Fruit fly (Drosophila melanogaster) whole organism, prepupa: ENCODE data around the gene CG11714.

Source experiments
- CG7368 ChIP-seq: fragments of 200-800 bp; sonication (Bioruptor generic); optimal IDR thresholded peaks from 3 replicates; lab custom pipeline; 2016; ENCODE audit warnings: missing biosample characterization, missing genetic modification characterization
- eg ChIP-seq: fragments of 200-800 bp; sonication (Bioruptor generic); IDR thresholded peaks from 3 replicates; pipeline ENCODE4 v1.3.6; 2022; ENCODE audit warnings: missing biosample characterization, missing genetic modification characterization

- TF ChIP-seq CG7368 (GFP tag; lab: Kevin White, UChicago): no peak
- no peak for TF ChIP-seq eg (GFP tag; lab: Robert Waterston, UW)
These were observed 21.3 kb upstream of the CG11714 start for dm6 chr3L:11543681-11544299.
